Worm (Caenorhabditis elegans) whole organism, L1 larva: ENCODE measurements around the gene C16C8.17.

Experiments used
- C16A3.4 ChIP-seq: fragments of 150-350 bp; optimal IDR thresholded peaks from 2 replicates; lab custom pipeline; 2014; ENCODE audit warnings: missing biosample characterization, missing genetic modification characterization
- C34B4.2 ChIP-seq: sonication (generic microtip); optimal IDR thresholded peaks from 2 replicates; lab custom pipeline; 2017; ENCODE audit warnings: mild to moderate bottlenecking, missing genetic modification characterization, missing compliant biosample characterization
- aly-2 ChIP-seq: fragments of 150-350 bp; optimal IDR thresholded peaks from 2 replicates; lab custom pipeline; 2014; ENCODE audit warnings: missing biosample characterization, missing genetic modification characterization
- efl-1 ChIP-seq, 4 experiments: fragments of 150-350 bp; optimal IDR thresholded peaks in 3 of 4; peaks in 1 of 4; 1 replicate in 1 of 4; 2 replicates in 3 of 4; lab custom pipeline; 2014; ENCODE audit warnings: missing biosample characterization in 2 of 4, missing genetic modification characterization in 2 of 4, missing genetic modification reagents in 2 of 4
- elt-3 ChIP-seq, 6 experiments: fragments of 150-350 bp in 1 of 6; sonication (generic microtip); optimal IDR thresholded peaks; 2 replicates each; lab custom pipeline; 2017 to 2018; ENCODE audit warnings: missing biosample characterization in 6 of 6, missing genetic modification characterization in 6 of 6, inconsistent platforms in 1 of 6
- ets-5 ChIP-seq: fragments of 200-800 bp; sonication (Bioruptor generic); IDR thresholded peaks from 2 replicates; pipeline ENCODE4 v1.3.6; 2022; ENCODE audit warnings: missing genetic modification characterization, missing compliant biosample characterization
- fkh-10 ChIP-seq: sonication (generic microtip); optimal IDR thresholded peaks from 2 replicates; lab custom pipeline; 2017; ENCODE audit warnings: missing biosample characterization, missing genetic modification reagents, missing genetic modification characterization
- fkh-4 ChIP-seq: sonication (generic microtip); optimal IDR thresholded peaks from 2 replicates; lab custom pipeline; 2016; ENCODE audit warnings: missing compliant biosample characterization, missing genetic modification characterization, borderline replicate concordance
- fos-1 ChIP-seq: fragments of 150-350 bp; optimal IDR thresholded peaks from 2 replicates; lab custom pipeline; 2014; ENCODE audit warnings: missing biosample characterization, missing genetic modification characterization
- grh-1 ChIP-seq: fragments of 200-800 bp; sonication (Bioruptor generic); IDR thresholded peaks from 2 replicates; pipeline ENCODE4 v1.3.6; 2022; ENCODE audit warnings: missing genetic modification reagents, missing genetic modification characterization, missing compliant biosample characterization
- hpl-2 ChIP-seq: fragments of 150-350 bp; optimal IDR thresholded peaks from 2 replicates; lab custom pipeline; 2014; ENCODE audit warnings: missing biosample characterization, missing genetic modification reagents, missing genetic modification characterization
- isw-1 ChIP-seq: fragments of 200-800 bp; sonication (Bioruptor generic); IDR thresholded peaks from 2 replicates; pipeline ENCODE4 v1.3.6; 2022; ENCODE audit warnings: missing genetic modification characterization, missing compliant biosample characterization
- jun-1 ChIP-seq: fragments of 150-350 bp; optimal IDR thresholded peaks from 2 replicates; lab custom pipeline; 2014; ENCODE audit warnings: missing biosample characterization, missing genetic modification reagents, missing genetic modification characterization
- lir-3 ChIP-seq: sonication (generic microtip); optimal IDR thresholded peaks from 2 replicates; lab custom pipeline; 2016; ENCODE audit warnings: mild to moderate bottlenecking, missing genetic modification characterization, moderate library complexity, missing compliant biosample characterization; ENCODE audit not compliant: poor library complexity
- mab-9 ChIP-seq: fragments of 200-800 bp; sonication (Bioruptor generic); IDR thresholded peaks from 2 replicates; pipeline ENCODE4 v1.3.6; 2022; ENCODE audit warnings: missing genetic modification reagents, missing genetic modification characterization, missing compliant biosample characterization
- mdl-1 ChIP-seq, 2 experiments: fragments of 150-350 bp; optimal IDR thresholded peaks; 2 replicates each; lab custom pipeline; 2014 to 2017; ENCODE audit warnings: missing biosample characterization in 2 of 2, missing genetic modification characterization in 2 of 2, inconsistent platforms in 1 of 2
- nhr-19 ChIP-seq: fragments of 200-800 bp; sonication (Bioruptor generic); conservative IDR thresholded peaks from 2 replicates; pipeline ENCODE4 v1.3.6; 2022; ENCODE audit warnings: missing genetic modification characterization, missing compliant biosample characterization
- nhr-47 ChIP-seq: sonication (generic microtip); optimal IDR thresholded peaks from 2 replicates; lab custom pipeline; 2016; ENCODE audit warnings: mild to moderate bottlenecking, missing genetic modification characterization, moderate library complexity, missing compliant biosample characterization
- nhr-90 ChIP-seq: sonication (generic microtip); optimal IDR thresholded peaks from 2 replicates; lab custom pipeline; 2016; ENCODE audit warnings: mild to moderate bottlenecking, missing genetic modification characterization, missing compliant biosample characterization; ENCODE audit not compliant: poor library complexity
- pqm-1 ChIP-seq: sonication (generic microtip); optimal IDR thresholded peaks from 3 replicates; lab custom pipeline; 2017; ENCODE audit warnings: missing biosample characterization, missing genetic modification characterization
- rnt-1 ChIP-seq: sonication (generic microtip); optimal IDR thresholded peaks from 2 replicates; lab custom pipeline; 2016; ENCODE audit warnings: mild to moderate bottlenecking, missing genetic modification characterization, moderate library complexity, missing compliant biosample characterization
- snpc-4 ChIP-seq: fragments of 150-350 bp; optimal IDR thresholded peaks from 2 replicates; lab custom pipeline; 2014; ENCODE audit warnings: missing biosample characterization, missing genetic modification characterization
- sox-4 ChIP-seq: sonication (generic microtip); optimal IDR thresholded peaks from 2 replicates; lab custom pipeline; 2016; ENCODE audit warnings: missing genetic modification characterization, missing compliant biosample characterization
- tbx-2 ChIP-seq: sonication (generic microtip); optimal IDR thresholded peaks from 2 replicates; lab custom pipeline; 2016; ENCODE audit warnings: missing genetic modification characterization, missing compliant biosample characterization
- tlp-1 ChIP-seq: fragments of 150-350 bp; optimal IDR thresholded peaks from 2 replicates; lab custom pipeline; 2014; ENCODE audit warnings: missing biosample characterization, missing genetic modification characterization
- unc-130 ChIP-seq: fragments of 150-350 bp; optimal IDR thresholded peaks from 2 replicates; lab custom pipeline; 2017; ENCODE audit warnings: missing biosample characterization, missing genetic modification characterization, inconsistent platforms
- unc-62 ChIP-seq: fragments of 150-350 bp; optimal IDR thresholded peaks from 2 replicates; lab custom pipeline; 2014; ENCODE audit warnings: missing biosample characterization, missing genetic modification reagents, missing genetic modification characterization
- unc-98 ChIP-seq: fragments of 200-800 bp; sonication (Bioruptor generic); IDR thresholded peaks from 2 replicates; pipeline ENCODE4 v1.3.6; 2022; ENCODE audit warnings: missing genetic modification characterization, missing compliant biosample characterization
- xbp-1 ChIP-seq: sonication (generic microtip); optimal IDR thresholded peaks from 2 replicates; lab custom pipeline; 2016; ENCODE audit warnings: missing genetic modification characterization, missing compliant biosample characterization
- ztf-11 ChIP-seq, 2 experiments: sonication (generic microtip); optimal IDR thresholded peaks; 2 replicates each; lab custom pipeline; 2016 to 2017; ENCODE audit warnings: missing genetic modification characterization in 2 of 2, missing biosample characterization in 1 of 2, missing compliant biosample characterization in 1 of 2
- ztf-4 ChIP-seq: fragments of 150-350 bp; optimal IDR thresholded peaks from 2 replicates; lab custom pipeline; 2014; ENCODE audit warnings: missing biosample characterization, missing genetic modification characterization

Gene C16C8.17

ce11 chrII:3471603-3472002 lies 31.0 kb downstream of the C16C8.17 start, which contains the start of gene Y49F6B.13:
Gene Y49F6B.13 (minus strand): TSS chrII:3471703.
- TF ChIP-seq unc-130, result no peak
- no peak for TF ChIP-seq lir-3 (tag; lab: Kevin White, UChicago)
- TF ChIP-seq efl-1 (optimal IDR thresholded peaks at IDR 0.05; lab: Kevin White, UChicago), result no peak
- TF ChIP-seq efl-1 (GFP tag; optimal IDR thresholded peaks at IDR 0.05 in 1 of 2; lab: Kevin White, UChicago), result peak in 1 of 2 experiments; percentile 47
- no peak for TF ChIP-seq nhr-90 (tag; lab: Kevin White, UChicago)
- TF ChIP-seq ets-5 (GFP tag; lab: Robert Waterston, UW), result no peak
- no peak for TF ChIP-seq pqm-1 (tag; lab: Kevin White, UChicago)

ce11 chrII:3472316-3472715 lies 31.7 kb downstream of the C16C8.17 start, which contains the start of gene Y49F6B.12:
Gene Y49F6B.12 (minus strand): TSS chrII:3472416.
- TF ChIP-seq sox-4 (tag; lab: Kevin White, UChicago) (no peak), snpc-4 (tag; lab: Kevin White, UChicago) (no peak)

ce11 chrII:3472817-3473216 lies 32.2 kb downstream of the C16C8.17 start, which contains the start of gene Y49F6B.6:
Gene Y49F6B.6 (plus strand): TSS chrII:3473117.
- no peak for TF ChIP-seq nhr-47 (tag; lab: Kevin White, UChicago)
- no peak for TF ChIP-seq xbp-1 (tag; lab: Kevin White, UChicago)
- TF ChIP-seq mab-9 (GFP tag; lab: Robert Waterston, UW), result no peak
- no peak for TF ChIP-seq rnt-1 (tag; lab: Kevin White, UChicago)
- no peak for TF ChIP-seq isw-1
- no peak for TF ChIP-seq tlp-1 (tag; lab: Kevin White, UChicago)

- TF ChIP-seq jun-1 (no peak), C16A3.4 (tag; lab: Kevin White, UChicago) (no peak), fkh-10 (no peak), aly-2 (tag; lab: Kevin White, UChicago) (no peak), unc-62 (GFP tag; lab: Kevin White, UChicago) (no peak), nhr-19 (GFP tag; lab: Robert Waterston, UW) (no peak), tbx-2 (tag; lab: Kevin White, UChicago) (no peak), pqm-1 (tag; lab: Kevin White, UChicago) (no peak), fos-1 (tag; lab: Kevin White, UChicago) (no peak), C34B4.2 (tag; lab: Kevin White, UChicago) (no peak), fkh-4 (no peak), efl-1 (optimal IDR thresholded peaks at IDR 0.05; lab: Kevin White, UChicago) (no peak), efl-1 (GFP tag; optimal IDR thresholded peaks at IDR 0.05 in 1 of 2; lab: Kevin White, UChicago) (no peak), hpl-2 (GFP tag; lab: Kevin White, UChicago) (no peak), sox-4 (tag; lab: Kevin White, UChicago) (no peak), ztf-11 (tag; optimal IDR thresholded peaks at IDR 0.05; lab: Kevin White, UChicago) (no peak), ztf-4 (no peak), elt-3 (tag; optimal IDR thresholded peaks at IDR 0.05; lab: Kevin White, UChicago) (no peak)
These were observed 33.1 kb downstream of the C16C8.17 start, which contains the start of gene sdz-32 for ce11 chrII:3473744-3474143. Gene sdz-32 (plus strand): TSS chrII:3474044.

- TF ChIP-seq jun-1 (no peak), mdl-1 (tag; optimal IDR thresholded peaks at IDR 0.05; lab: Kevin White, UChicago) (no peak), grh-1 (GFP tag; lab: Robert Waterston, UW) (no peak)
These were observed 35.9 kb downstream of the C16C8.17 start for ce11 chrII:3476536-3476935.

- TF ChIP-seq unc-62 (GFP tag; lab: Kevin White, UChicago), result no peak
- no peak for TF ChIP-seq unc-98 (GFP tag; lab: Robert Waterston, UW)
- TF ChIP-seq ets-5 (GFP tag; lab: Robert Waterston, UW), result no peak
These were observed 36.5 kb downstream of the C16C8.17 start, which contains the start of gene fbxb-104 for ce11 chrII:3477171-3477570. Gene fbxb-104 (minus strand): TSS chrII:3477271.
